Worm (Caenorhabditis elegans): ENCODE measurements around the gene C17H11.6.
A peak's percentile ranks its signal among the peaks of the same experiment; 100 is the strongest.

Gene C17H11.6

ce11 chrX:8231858-8232257 lies 28.3 kb upstream of the C17H11.6 start, which contains the start of gene K02A6.3 (continued):
- TF ChIP-seq ztf-28 (GFP tag; IDR thresholded peaks at IDR 0.05) = no peak
- TF ChIP-seq aptf-2 (GFP tag; conservative IDR thresholded peaks at IDR 0.05) = no peak
- TF ChIP-seq ztf-22 (GFP tag; optimal IDR thresholded peaks at IDR 0.05) = peak; percentile 77
- no peak for TF ChIP-seq Y56A3A.18 (GFP tag; IDR thresholded peaks at IDR 0.05)
- no peak for TF ChIP-seq T26A5.8 (tag; optimal IDR thresholded peaks at IDR 0.05)
- no peak for TF ChIP-seq madf-6 (GFP tag; IDR thresholded peaks at IDR 0.05)
- no peak for TF ChIP-seq ceh-91 (GFP tag; IDR thresholded peaks at IDR 0.05)
- TF ChIP-seq attf-5 (GFP tag; optimal IDR thresholded peaks at IDR 0.05) = peak; percentile 76
- no peak for TF ChIP-seq egl-18 (GFP tag; IDR thresholded peaks at IDR 0.05)
- 0 out of 2 replicates have a peak, but pooled peaks have one; percentile 37 for TF ChIP-seq madf-3 (GFP tag; IDR thresholded peaks at IDR 0.05)
- no peak for TF ChIP-seq xnd-1 (tag; optimal IDR thresholded peaks at IDR 0.05)
- TF ChIP-seq ccch-3 (GFP tag; optimal IDR thresholded peaks at IDR 0.05) = no peak
- no peak for TF ChIP-seq ceh-79 (tag; optimal IDR thresholded peaks at IDR 0.05)
- no peak for TF ChIP-seq F33H1.4 (GFP tag; IDR thresholded peaks at IDR 0.05)
- no peak for TF ChIP-seq lsl-1 (GFP tag; optimal IDR thresholded peaks at IDR 0.05)
- TF ChIP-seq F22D6.2 (tag; optimal IDR thresholded peaks at IDR 0.05) = peak; percentile 78
- TF ChIP-seq nhr-80 (tag; optimal IDR thresholded peaks at IDR 0.05) = peak; percentile 92
- TF ChIP-seq chd-7 (tag; optimal IDR thresholded peaks at IDR 0.05) = peak; percentile 79
- no peak for TF ChIP-seq hlh-12 (tag; optimal IDR thresholded peaks at IDR 0.05)
- no peak for TF ChIP-seq attf-3 (GFP tag; conservative IDR thresholded peaks at IDR 0.05)
- peak; percentile 92 for TF ChIP-seq K12H6.12 (tag; optimal IDR thresholded peaks at IDR 0.05)
- no peak for TF ChIP-seq lsy-27 (tag; optimal IDR thresholded peaks at IDR 0.05; ENCODE audit: borderline replicate concordance, insufficient read depth)
- TF ChIP-seq B0261.1 (tag; optimal IDR thresholded peaks at IDR 0.05) = no peak
- peak; percentile 4 for TF ChIP-seq ztf-18 (tag; optimal IDR thresholded peaks at IDR 0.05)
- no peak for TF ChIP-seq D2030.7 (GFP tag; IDR thresholded peaks at IDR 0.05)
- TF ChIP-seq somi-1 (GFP tag; optimal IDR thresholded peaks at IDR 0.05) = peak; percentile 86
- no peak for TF ChIP-seq ceh-58 (GFP tag; IDR thresholded peaks at IDR 0.05)
- no peak for TF ChIP-seq sdz-38 (tag; optimal IDR thresholded peaks at IDR 0.05)
- TF ChIP-seq snpc-1.3 (tag; optimal IDR thresholded peaks at IDR 0.05; ENCODE audit: insufficient read depth) = no peak
- no peak for TF ChIP-seq ztf-6 (GFP tag; IDR thresholded peaks at IDR 0.05)
- no peak for TF ChIP-seq Y67H2A.10 (GFP tag; conservative IDR thresholded peaks at IDR 0.05)
- TF ChIP-seq B0019.2 (GFP tag; conservative IDR thresholded peaks at IDR 0.05) = no peak
- no peak for TF ChIP-seq Y79H2A.3 (GFP tag; conservative IDR thresholded peaks at IDR 0.05)
- TF ChIP-seq bed-1 (GFP tag; IDR thresholded peaks at IDR 0.05) = no peak
- TF ChIP-seq tbx-9 (tag; optimal IDR thresholded peaks at IDR 0.05; ENCODE audit: borderline replicate concordance) = no peak
- TF ChIP-seq F23B12.7 (tag; optimal IDR thresholded peaks at IDR 0.05; ENCODE audit: insufficient read depth) = peak; percentile 51
- peak; percentile 46 for TF ChIP-seq lin-54 (GFP tag; optimal IDR thresholded peaks at IDR 0.05)
- TF ChIP-seq ama-1 (optimal IDR thresholded peaks at IDR 0.05) = no peak
- TF ChIP-seq ama-1 (GFP tag; optimal IDR thresholded peaks at IDR 0.05) = no peak
- peak; percentile 34; the same call in 1 of the 2 replicates for TF ChIP-seq ceh-100 (GFP tag; IDR thresholded peaks at IDR 0.05)
- TF ChIP-seq snpc-3.4 (tag; optimal IDR thresholded peaks at IDR 0.05) = no peak
- TF ChIP-seq rec-8 (tag; optimal IDR thresholded peaks at IDR 0.05) = no peak
- peak; percentile 67; the same call in 1 of the 2 replicates for TF ChIP-seq cebp-1 (GFP tag; IDR thresholded peaks at IDR 0.05)
- TF ChIP-seq cebp-1 (tag; optimal IDR thresholded peaks at IDR 0.05) = peak; percentile 93
- 0 out of 2 replicates have a peak, but pooled peaks have one; percentile 22 for TF ChIP-seq lir-1 (GFP tag; conservative IDR thresholded peaks at IDR 0.05)
- TF ChIP-seq F57A8.1 (GFP tag; optimal IDR thresholded peaks at IDR 0.05) = no peak
- peak; percentile 76 for TF ChIP-seq nfyb-1 (GFP tag; IDR thresholded peaks at IDR 0.05)
- TF ChIP-seq mel-28 (tag; optimal IDR thresholded peaks at IDR 0.05; ENCODE audit: borderline replicate concordance) = no peak
- TF ChIP-seq rcor-1 (GFP tag; IDR thresholded peaks at IDR 0.05) = peak; percentile 21; the same call in 1 of the 2 replicates
